Fruit fly (Drosophila melanogaster) S2 (cell line): ENCODE measurements around the gene CG43841.

Experiments used
- CG8478 ChIP-seq: fragments of >200 bp; optimal IDR thresholded peaks from 2 replicates; lab custom pipeline; 2018
- CTCF ChIP-seq, 2 experiments: fragments of >200 bp; optimal IDR thresholded peaks; 2 replicates each; lab custom pipeline; 2018

DNA sequence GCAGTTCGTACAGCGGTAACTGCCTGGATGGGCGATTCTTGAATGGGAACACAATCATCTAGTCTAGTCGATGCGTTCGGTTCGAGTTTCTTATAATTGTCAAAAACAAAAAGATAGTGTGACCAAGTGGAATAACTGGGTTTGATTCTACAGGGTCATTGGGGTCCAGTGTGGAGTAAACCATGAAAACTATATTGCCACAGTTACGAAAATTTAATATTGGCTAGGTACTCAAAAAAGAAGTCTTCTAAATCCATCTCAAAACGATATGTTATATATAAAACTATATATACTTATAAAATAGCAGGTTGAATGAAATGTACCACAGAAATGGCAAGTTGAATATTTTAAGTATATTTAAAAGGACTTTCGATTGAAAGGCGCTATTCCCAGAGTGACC lies 39.5 kb upstream of the CG43841 start, which contains the start of gene CG34328:
- TF ChIP-seq CG8478 (lab: Kevin White, UChicago) (no peak), CTCF (optimal IDR thresholded peaks at IDR 0.05; lab: Kevin White, UChicago) (no peak)
